Fruit fly (Drosophila melanogaster): ENCODE measurements around the gene Mrp4.

DNA sequence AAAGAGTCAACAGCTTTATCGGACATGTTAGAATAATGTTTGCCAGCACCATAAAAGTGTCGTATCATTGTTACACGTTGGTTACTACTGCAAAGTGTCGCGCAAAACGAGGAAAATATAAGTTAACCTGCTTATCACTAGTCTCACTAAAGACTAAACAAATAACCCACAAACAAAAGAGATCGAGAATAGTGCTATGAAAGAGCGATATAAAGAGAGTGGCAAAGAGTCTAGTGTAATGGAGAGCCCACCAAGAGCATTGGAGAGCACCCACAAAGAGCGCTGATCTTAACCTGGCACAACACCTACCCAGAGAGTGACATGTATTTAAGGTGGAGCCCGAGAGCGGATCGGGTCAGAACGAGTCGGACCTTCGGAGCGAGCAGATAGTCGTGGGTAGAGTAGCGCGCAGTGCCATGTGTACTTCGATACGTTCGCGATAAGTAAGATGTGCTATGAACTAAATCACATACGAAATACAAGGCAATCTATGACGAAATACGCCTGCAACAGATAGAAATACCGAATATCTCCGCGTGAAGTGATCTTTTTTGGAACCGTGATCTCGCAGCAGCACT, at the start of gene Mrp4:
- TF ChIP-seq Hr78 (GFP tag; optimal IDR thresholded peaks at IDR 0.05) (no peak), Vsx2 (GFP tag; optimal IDR thresholded peaks at IDR 0.05; ENCODE audit: partially characterized antibody) (peak; percentile 95), h (GFP tag; optimal IDR thresholded peaks at IDR 0.05) (peak; percentile 47)

Measured in whole organism, wandering third instar larva.